Fruit fly (Drosophila melanogaster): ENCODE measurements around the gene CG9628.

DNA sequence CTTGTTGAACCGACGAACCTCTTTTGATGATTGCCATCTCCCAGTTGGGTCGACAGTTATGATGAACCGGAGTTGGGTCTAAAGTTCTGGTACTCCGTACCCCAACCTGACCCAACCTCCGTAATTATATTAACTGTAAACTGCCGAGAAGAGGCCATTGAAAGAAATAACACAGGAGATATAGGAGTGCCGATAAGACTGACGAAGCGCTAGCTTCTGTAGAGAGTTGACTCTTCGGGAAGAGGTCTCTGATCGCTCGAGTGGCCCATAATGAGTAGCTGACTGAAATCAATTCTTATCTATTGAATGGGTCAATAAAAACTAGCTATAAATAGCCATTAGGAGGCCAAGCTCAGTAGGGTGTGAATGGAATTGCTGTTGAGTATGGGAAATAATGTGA is 46.0 kb downstream of the CG9628 start:
- no peak for TF ChIP-seq svp (GFP tag)
- TF ChIP-seq CG16779 (tag; optimal IDR thresholded peaks at IDR 0.05), result no peak
- TF ChIP-seq Ets21C (GFP tag; optimal IDR thresholded peaks at IDR 0.05), result no peak
- TF ChIP-seq Blimp-1 (GFP tag; optimal IDR thresholded peaks at IDR 0.05), result no peak
- TF ChIP-seq CG10631 (GFP tag; optimal IDR thresholded peaks at IDR 0.05), result no peak
- no peak for TF ChIP-seq Lpt (GFP tag; optimal IDR thresholded peaks at IDR 0.05)
- TF ChIP-seq acj6 (GFP tag; optimal IDR thresholded peaks at IDR 0.05), result no peak
- TF ChIP-seq CG6792 (GFP tag; optimal IDR thresholded peaks at IDR 0.05), result no peak
- no peak for TF ChIP-seq dsx (GFP tag; optimal IDR thresholded peaks at IDR 0.05; ENCODE audit: poor library complexity, severe bottlenecking)
- TF ChIP-seq CG6808 (GFP tag; optimal IDR thresholded peaks at IDR 0.05), result no peak

Data from whole organism, prepupa.